Worm (Caenorhabditis elegans) whole organism, young adult: ENCODE measurements around the gene chil-6.

Experiments used
- attf-3 ChIP-seq: fragments of 200-800 bp; sonication (Bioruptor generic); conservative IDR thresholded peaks from 2 replicates; pipeline ENCODE4 v1.3.6; 2022; ENCODE audit warnings: missing genetic modification reagents, missing genetic modification characterization, missing compliant biosample characterization
- nhr-80 ChIP-seq: sonication (generic microtip); optimal IDR thresholded peaks from 2 replicates; lab custom pipeline; 2016; ENCODE audit warnings: missing genetic modification characterization, missing compliant biosample characterization

- TF ChIP-seq attf-3 (GFP tag; lab: Robert Waterston, UW) (no peak), nhr-80 (tag; lab: Kevin White, UChicago) (no peak)
Measured at ce11 chrII:9826946-9827345, 30.7 kb downstream of the chil-6 start.
